Worm (Caenorhabditis elegans): ENCODE measurements around the gene Y52E8A.1.

Gene Y52E8A.1

ce11 chrII:4306921-4307630 is 14.8 kb upstream of the Y52E8A.1 start, which contains the start of gene Y52E8A.3:
Gene Y52E8A.3, minus strand, starts transcription at chrII:4306971.
- TF ChIP-seq npax-4 (tag; optimal IDR thresholded peaks at IDR 0.05), result no peak
- TF ChIP-seq ztf-16 (tag; optimal IDR thresholded peaks at IDR 0.05), result no peak
- TF ChIP-seq sox-2 (GFP tag; IDR thresholded peaks at IDR 0.05), result no peak
- TF ChIP-seq eyg-1 (tag; optimal IDR thresholded peaks at IDR 0.05), result no peak
- TF ChIP-seq Y22D7AL.16 (tag; optimal IDR thresholded peaks at IDR 0.05), result no peak
- no peak for TF ChIP-seq K09A11.1 (tag; optimal IDR thresholded peaks at IDR 0.05; ENCODE audit: insufficient read depth)
- no peak for TF ChIP-seq pha-2 (tag; optimal IDR thresholded peaks at IDR 0.05)
- TF ChIP-seq pros-1 (tag; optimal IDR thresholded peaks at IDR 0.05), result no peak
- TF ChIP-seq hlh-6 (tag; optimal IDR thresholded peaks at IDR 0.05), result no peak
- TF ChIP-seq nhr-232 (tag; optimal IDR thresholded peaks at IDR 0.05), result no peak
- no peak for TF ChIP-seq madf-2 (tag; optimal IDR thresholded peaks at IDR 0.05)
- TF ChIP-seq lim-6 (tag; optimal IDR thresholded peaks at IDR 0.05), result no peak
- no peak for TF ChIP-seq pag-3 (tag; optimal IDR thresholded peaks at IDR 0.05; ENCODE audit: borderline replicate concordance)
- no peak for TF ChIP-seq fax-1 (tag; optimal IDR thresholded peaks at IDR 0.05)
- TF ChIP-seq gmeb-2 (tag; optimal IDR thresholded peaks at IDR 0.05), result no peak

DNA sequence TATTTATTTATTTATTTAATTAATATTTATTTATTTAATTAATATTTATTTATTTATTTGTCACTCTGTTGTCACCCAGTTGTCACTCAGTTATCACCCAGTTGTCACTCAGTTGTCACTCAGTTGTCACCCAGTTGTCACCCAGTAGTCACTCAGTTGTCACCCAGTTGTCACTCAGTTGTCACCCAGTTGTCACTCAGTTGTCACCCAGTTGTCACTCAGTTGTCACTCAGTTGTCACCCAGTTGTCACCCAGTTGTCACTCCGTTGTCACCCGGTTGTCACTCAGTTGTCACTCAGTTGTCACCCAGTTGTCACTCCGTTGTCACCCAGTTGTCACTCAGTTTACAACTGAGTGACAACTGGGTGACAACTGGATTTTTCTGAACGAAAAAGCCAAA is 12.8 kb upstream of the Y52E8A.1 start:
- peak; percentile 76 for TF ChIP-seq unc-55 (GFP tag; optimal IDR thresholded peaks at IDR 0.05)

ce11 chrII:4312115-4312514 is 9.8 kb upstream of the Y52E8A.1 start, which contains the start of gene plep-1:
Gene plep-1, minus strand, starts transcription at chrII:4312215.
- no peak for TF ChIP-seq C38D4.7 (GFP tag; optimal IDR thresholded peaks at IDR 0.05)
- no peak for TF ChIP-seq pag-3 (tag; optimal IDR thresholded peaks at IDR 0.05; ENCODE audit: borderline replicate concordance)
- no peak for TF ChIP-seq pax-1 (tag; optimal IDR thresholded peaks at IDR 0.05)
- TF ChIP-seq dve-1 (tag; optimal IDR thresholded peaks at IDR 0.05), result peak; percentile 40
- no peak for TF ChIP-seq ceh-18 (tag; optimal IDR thresholded peaks at IDR 0.05)

- TF ChIP-seq hlh-8 (tag; optimal IDR thresholded peaks at IDR 0.05) (no peak), lin-11 (tag; optimal IDR thresholded peaks at IDR 0.05) (no peak)
Observed at ce11 chrII:4316011-4316410, 5.9 kb upstream of the Y52E8A.1 start, which contains the start of gene srw-40. Gene srw-40, minus strand, starts transcription at chrII:4316111.

DNA sequence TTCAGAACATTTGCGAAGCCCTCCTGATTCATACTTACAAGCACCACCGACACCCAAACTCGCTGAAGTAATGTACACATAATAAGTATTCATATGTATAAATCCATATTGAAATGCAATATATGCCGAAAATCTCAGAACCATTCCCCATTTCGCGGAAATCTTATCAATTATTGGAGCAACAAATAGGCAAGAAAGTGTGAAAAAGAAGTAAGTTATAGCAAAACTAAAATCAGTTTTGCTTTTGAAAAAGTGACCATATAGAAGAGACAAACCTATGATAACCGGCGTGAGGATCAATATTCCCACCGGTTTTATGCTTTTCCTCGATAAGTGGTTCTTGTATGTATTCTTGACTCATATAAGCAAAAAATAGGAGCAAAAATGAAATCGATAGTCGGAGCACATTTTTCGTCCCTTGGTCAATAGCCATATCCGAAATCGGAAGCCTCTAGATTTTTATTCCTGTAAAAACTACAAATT is 2.3 kb upstream of the Y52E8A.1 start, which contains the start of gene Y52E8A.6:
Gene Y52E8A.6 (minus strand): TSS at position 433 of the 483 bp plus-strand sequence.
- TF ChIP-seq ceh-2 (tag; optimal IDR thresholded peaks at IDR 0.05) (no peak), lim-6 (tag; optimal IDR thresholded peaks at IDR 0.05) (no peak), eyg-1 (tag; optimal IDR thresholded peaks at IDR 0.05) (no peak), nhr-11 (tag; optimal IDR thresholded peaks at IDR 0.05) (no peak), nhr-232 (tag; optimal IDR thresholded peaks at IDR 0.05) (no peak), zip-5 (tag; optimal IDR thresholded peaks at IDR 0.05) (no peak), sox-2 (GFP tag; IDR thresholded peaks at IDR 0.05) (no peak), elt-4 (tag; optimal IDR thresholded peaks at IDR 0.05) (no peak)

DNA sequence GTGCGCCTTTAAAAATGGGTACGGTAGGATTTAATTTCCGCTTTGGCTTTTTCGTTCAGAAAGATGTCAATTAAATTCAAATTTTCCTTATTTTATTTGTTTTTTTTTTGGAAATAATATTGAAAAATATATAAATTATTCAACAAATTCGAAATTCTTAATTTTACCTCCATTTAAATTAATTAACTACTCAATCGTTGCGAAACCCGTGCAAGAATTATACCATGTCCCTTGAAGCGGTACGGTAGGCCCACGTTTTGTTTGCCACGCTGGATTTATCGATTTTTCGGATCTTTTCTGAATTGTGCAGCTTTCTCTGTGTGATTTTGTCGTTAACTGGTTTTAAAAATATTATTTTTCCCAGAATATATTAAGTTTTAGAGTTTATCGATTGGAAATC is 1.4 kb upstream of the Y52E8A.1 start, which contains the start of gene Y52E8A.2:
Gene Y52E8A.2 (plus strand): TSS at position 382 of the 400 bp plus-strand sequence.
- TF ChIP-seq T23F11.4 (GFP tag; optimal IDR thresholded peaks at IDR 0.05), result no peak
- no peak for TF ChIP-seq ahr-1 (tag; optimal IDR thresholded peaks at IDR 0.05)
- TF ChIP-seq pag-3 (tag; optimal IDR thresholded peaks at IDR 0.05; ENCODE audit: borderline replicate concordance), result no peak
- no peak for TF ChIP-seq ceh-31 (tag; optimal IDR thresholded peaks at IDR 0.05)
- no peak for TF ChIP-seq unc-3 (GFP tag; conservative IDR thresholded peaks at IDR 0.05)
- no peak for TF ChIP-seq unc-3 (tag; optimal IDR thresholded peaks at IDR 0.05)
- no peak for TF ChIP-seq pha-4 (tag; optimal IDR thresholded peaks at IDR 0.05)
- no peak for TF ChIP-seq sox-4 (tag; optimal IDR thresholded peaks at IDR 0.05)
- TF ChIP-seq fax-1 (tag; optimal IDR thresholded peaks at IDR 0.05), result no peak
- no peak for TF ChIP-seq ceh-19 (GFP tag; optimal IDR thresholded peaks at IDR 0.05)
- no peak for TF ChIP-seq sdc-2 (tag; optimal IDR thresholded peaks at IDR 0.05)
- TF ChIP-seq ztf-16 (tag; optimal IDR thresholded peaks at IDR 0.05), result no peak
- TF ChIP-seq ceh-2 (tag; optimal IDR thresholded peaks at IDR 0.05), result no peak
- TF ChIP-seq npax-4 (tag; optimal IDR thresholded peaks at IDR 0.05), result no peak
- TF ChIP-seq dve-1 (tag; optimal IDR thresholded peaks at IDR 0.05), result no peak
- no peak for TF ChIP-seq ceh-30 (tag; optimal IDR thresholded peaks at IDR 0.05)
- TF ChIP-seq ets-4 (tag; optimal IDR thresholded peaks at IDR 0.05), result no peak
- no peak for TF ChIP-seq zip-5 (tag; optimal IDR thresholded peaks at IDR 0.05)
- TF ChIP-seq ceh-24 (tag; optimal IDR thresholded peaks at IDR 0.05), result no peak

Data from whole organism, late embryonic.